Worm (Caenorhabditis elegans) whole organism, young adult: ENCODE results near the gene str-118.
A peak's percentile ranks its signal among the peaks of the same experiment; 100 is the strongest.

Experiments
- C06A6.2 ChIP-seq: fragments of 200-800 bp; sonication (Bioruptor generic); conservative IDR thresholded peaks from 2 replicates; pipeline ENCODE4 v1.3.6; 2022; ENCODE audit warnings: missing genetic modification characterization, missing compliant biosample characterization
- D2030.7 ChIP-seq: fragments of 200-800 bp; sonication (Bioruptor generic); IDR thresholded peaks from 2 replicates; pipeline ENCODE4 v1.3.6; 2022; ENCODE audit warnings: missing genetic modification reagents, missing genetic modification characterization, missing compliant biosample characterization
- F57A8.1 ChIP-seq: fragments of 200-800 bp; sonication (Bioruptor generic); optimal IDR thresholded peaks from 2 replicates; lab custom pipeline; 2018; ENCODE audit warnings: mild to moderate bottlenecking, missing genetic modification characterization, moderate library complexity, missing compliant biosample characterization
- F57C9.4 ChIP-seq: sonication (generic microtip); optimal IDR thresholded peaks from 2 replicates; lab custom pipeline; 2017; ENCODE audit warnings: mild to moderate bottlenecking, missing genetic modification characterization, missing compliant biosample characterization
- K11D2.4 ChIP-seq: fragments of 200-800 bp; sonication (Bioruptor generic); IDR thresholded peaks from 2 replicates; pipeline ENCODE4 v1.3.6; 2022; ENCODE audit warnings: missing genetic modification reagents, missing genetic modification characterization, missing compliant biosample characterization
- K12H6.12 ChIP-seq: fragments of 200-800 bp; sonication (Bioruptor generic); optimal IDR thresholded peaks from 2 replicates; lab custom pipeline; 2018; ENCODE audit warnings: mild to moderate bottlenecking, missing genetic modification characterization, missing compliant biosample characterization
- T07F8.4 ChIP-seq: sonication (generic microtip); optimal IDR thresholded peaks from 2 replicates; lab custom pipeline; 2016; ENCODE audit warnings: mild to moderate bottlenecking, missing genetic modification characterization, moderate library complexity, missing compliant biosample characterization
- Y67H2A.10 ChIP-seq: fragments of 200-800 bp; sonication (Bioruptor generic); conservative IDR thresholded peaks from 2 replicates; pipeline ENCODE4 v1.3.6; 2022; ENCODE audit warnings: missing genetic modification reagents, missing genetic modification characterization, missing compliant biosample characterization
- ama-1 ChIP-seq, 3 experiments: fragments of 150-350 bp in 1 of 3; sonication (generic microtip) in 2 of 3; optimal IDR thresholded peaks; 2 replicates each; lab custom pipeline; 2014 to 2018; ENCODE audit warnings: missing biosample characterization in 2 of 3, missing genetic modification characterization in 2 of 3, missing genetic modification reagents in 2 of 3
- attf-3 ChIP-seq: fragments of 200-800 bp; sonication (Bioruptor generic); conservative IDR thresholded peaks from 2 replicates; pipeline ENCODE4 v1.3.6; 2022; ENCODE audit warnings: missing genetic modification reagents, missing genetic modification characterization, missing compliant biosample characterization
- bed-1 ChIP-seq: fragments of 200-800 bp; sonication (Bioruptor generic); IDR thresholded peaks from 2 replicates; pipeline ENCODE4 v1.3.6; 2022; ENCODE audit warnings: missing genetic modification reagents, missing genetic modification characterization, missing compliant biosample characterization
- bed-2 ChIP-seq: fragments of 200-800 bp; sonication (Bioruptor generic); IDR thresholded peaks from 2 replicates; pipeline ENCODE4 v1.3.6; 2022; ENCODE audit warnings: missing genetic modification reagents, missing genetic modification characterization, missing compliant biosample characterization
- ccch-3 ChIP-seq: fragments of 200-800 bp; sonication (Bioruptor generic); optimal IDR thresholded peaks from 2 replicates; lab custom pipeline; 2018; ENCODE audit warnings: mild to moderate bottlenecking, missing genetic modification characterization, missing compliant biosample characterization
- ceh-100 ChIP-seq: fragments of 200-800 bp; sonication (Bioruptor generic); IDR thresholded peaks from 2 replicates; pipeline ENCODE4 v1.3.6; 2022; ENCODE audit warnings: missing genetic modification reagents, missing genetic modification characterization, missing compliant biosample characterization
- ceh-27 ChIP-seq: fragments of 200-800 bp; sonication (Bioruptor generic); optimal IDR thresholded peaks from 2 replicates; lab custom pipeline; 2018; ENCODE audit warnings: mild to moderate bottlenecking, missing genetic modification characterization, moderate library complexity, missing compliant biosample characterization
- ceh-91 ChIP-seq: fragments of 200-800 bp; sonication (Bioruptor generic); IDR thresholded peaks from 2 replicates; pipeline ENCODE4 v1.3.6; 2022; ENCODE audit warnings: missing genetic modification reagents, missing genetic modification characterization, missing compliant biosample characterization
- die-1 ChIP-seq: sonication (generic microtip); optimal IDR thresholded peaks from 2 replicates; lab custom pipeline; 2016; ENCODE audit warnings: missing genotype, mild to moderate bottlenecking, missing genetic modification characterization, missing compliant biosample characterization
- dpff-1 ChIP-seq: sonication (generic microtip); optimal IDR thresholded peaks from 2 replicates; lab custom pipeline; 2017; ENCODE audit warnings: mild to moderate bottlenecking, missing genetic modification characterization, missing compliant biosample characterization
- fkh-3 ChIP-seq: sonication (generic microtip); optimal IDR thresholded peaks from 2 replicates; lab custom pipeline; 2016; ENCODE audit warnings: mild to moderate bottlenecking, missing genetic modification characterization, missing compliant biosample characterization
- him-1 ChIP-seq: sonication (generic microtip); optimal IDR thresholded peaks from 2 replicates; lab custom pipeline; 2016; ENCODE audit warnings: missing genotype, missing genetic modification reagents, missing genetic modification characterization, missing compliant biosample characterization
- hmg-1.2 ChIP-seq: fragments of 200-800 bp; sonication (Bioruptor generic); IDR thresholded peaks from 2 replicates; pipeline ENCODE4 v1.3.6; 2022; ENCODE audit warnings: missing genetic modification reagents, missing genetic modification characterization, missing compliant biosample characterization
- hsf-1 ChIP-seq: fragments of 200-800 bp; sonication (Bioruptor generic); IDR thresholded peaks from 2 replicates; pipeline ENCODE4 v1.3.6; 2022; ENCODE audit warnings: missing genetic modification reagents, missing genetic modification characterization, missing compliant biosample characterization
- lag-1 ChIP-seq: fragments of 200-800 bp; sonication (Bioruptor generic); IDR thresholded peaks from 2 replicates; pipeline ENCODE4 v1.3.6; 2022; ENCODE audit warnings: missing genetic modification reagents, missing genetic modification characterization, missing compliant biosample characterization
- let-607 ChIP-seq, 2 experiments: fragments of 200-800 bp in 1 of 2; sonication (Bioruptor generic) in 1 of 2; sonication (generic microtip) in 1 of 2; optimal IDR thresholded peaks; 2 replicates each; lab custom pipeline; 2016 to 2018; ENCODE audit warnings: mild to moderate bottlenecking in 2 of 2, missing compliant biosample characterization in 2 of 2, missing genetic modification characterization in 2 of 2, moderate library complexity in 2 of 2, missing genotype in 1 of 2
- lin-35 ChIP-seq, 3 experiments: fragments of 150-350 bp in 2 of 3; sonication (generic microtip) in 1 of 3; optimal IDR thresholded peaks; 2 replicates each; lab custom pipeline; 2014 to 2018; ENCODE audit warnings: missing biosample characterization in 3 of 3, missing genetic modification characterization in 3 of 3, missing genetic modification reagents in 3 of 3
- lin-40 ChIP-seq: sonication (generic microtip); optimal IDR thresholded peaks from 2 replicates; lab custom pipeline; 2016; ENCODE audit warnings: missing genetic modification characterization, mild to moderate bottlenecking, missing compliant biosample characterization, missing genotype, missing genetic modification reagents
- lin-54 ChIP-seq: fragments of 200-800 bp; sonication (Bioruptor generic); optimal IDR thresholded peaks from 2 replicates; lab custom pipeline; 2018; ENCODE audit warnings: mild to moderate bottlenecking, missing genetic modification characterization, missing compliant biosample characterization
- madf-10 ChIP-seq: sonication (generic microtip); optimal IDR thresholded peaks from 2 replicates; lab custom pipeline; 2016; ENCODE audit warnings: mild to moderate bottlenecking, missing genetic modification characterization, missing compliant biosample characterization
- madf-3 ChIP-seq: fragments of 200-800 bp; sonication (Bioruptor generic); IDR thresholded peaks from 2 replicates; pipeline ENCODE4 v1.3.6; 2022; ENCODE audit warnings: missing genetic modification reagents, missing genetic modification characterization, missing compliant biosample characterization
- madf-8 ChIP-seq: fragments of 200-800 bp; sonication (Bioruptor generic); conservative IDR thresholded peaks from 2 replicates; pipeline ENCODE4 v1.3.6; 2022; ENCODE audit warnings: missing genetic modification reagents, missing genetic modification characterization, missing compliant biosample characterization
- mxl-1 ChIP-seq: sonication (generic microtip); optimal IDR thresholded peaks from 2 replicates; lab custom pipeline; 2016; ENCODE audit warnings: missing genetic modification characterization, missing compliant biosample characterization
- nfya-1 ChIP-seq: sonication (generic microtip); optimal IDR thresholded peaks from 2 replicates; lab custom pipeline; 2017; ENCODE audit warnings: antibody characterized with exemption, missing compliant biosample characterization, missing genetic modification characterization, borderline replicate concordance; ENCODE audit not compliant: insufficient read depth
- nfyb-1 ChIP-seq: fragments of 200-800 bp; sonication (Bioruptor generic); IDR thresholded peaks from 2 replicates; pipeline ENCODE4 v1.3.6; 2022; ENCODE audit warnings: missing genetic modification reagents, missing genetic modification characterization, missing compliant biosample characterization
- nhr-90 ChIP-seq: sonication (generic microtip); optimal IDR thresholded peaks from 2 replicates; lab custom pipeline; 2016; ENCODE audit warnings: missing genotype, mild to moderate bottlenecking, missing genetic modification characterization, missing compliant biosample characterization
- rec-8 ChIP-seq, 2 experiments: sonication (generic microtip); optimal IDR thresholded peaks; 2 replicates each; lab custom pipeline; 2016; ENCODE audit warnings: mild to moderate bottlenecking in 2 of 2, missing genetic modification characterization in 2 of 2, missing genetic modification reagents in 2 of 2, missing genotype in 2 of 2, missing biosample characterization in 1 of 2, missing compliant biosample characterization in 1 of 2, moderate library complexity in 1 of 2
- sptf-2 ChIP-seq: fragments of 200-800 bp; sonication (Bioruptor generic); optimal IDR thresholded peaks from 2 replicates; lab custom pipeline; 2018; ENCODE audit warnings: mild to moderate bottlenecking, missing genetic modification characterization, missing compliant biosample characterization
- tbp1 ChIP-seq: fragments of 200-800 bp; sonication (Bioruptor generic); optimal IDR thresholded peaks from 2 replicates; lab custom pipeline; 2018; ENCODE audit warnings: mild to moderate bottlenecking, missing genetic modification characterization, missing compliant biosample characterization
- tlf-1 ChIP-seq: fragments of 200-800 bp; sonication (Bioruptor generic); optimal IDR thresholded peaks from 2 replicates; lab custom pipeline; 2018; ENCODE audit warnings: mild to moderate bottlenecking, missing genetic modification characterization, missing compliant biosample characterization
- unc-62 ChIP-seq: fragments of 150-350 bp; optimal IDR thresholded peaks from 2 replicates; lab custom pipeline; 2014; ENCODE audit warnings: missing biosample characterization, missing genetic modification reagents, missing genetic modification characterization
- zfh-2 ChIP-seq: fragments of 200-800 bp; sonication (Bioruptor generic); conservative IDR thresholded peaks from 2 replicates; pipeline ENCODE4 v1.3.6; 2022; ENCODE audit warnings: missing genetic modification reagents, missing genetic modification characterization, missing compliant biosample characterization
- zim-3 ChIP-seq: sonication (generic microtip); optimal IDR thresholded peaks from 2 replicates; lab custom pipeline; 2017; ENCODE audit warnings: mild to moderate bottlenecking, missing genetic modification characterization, moderate library complexity, missing compliant biosample characterization
- ztf-18 ChIP-seq: sonication (generic microtip); optimal IDR thresholded peaks from 2 replicates; lab custom pipeline; 2016; ENCODE audit warnings: missing genotype, mild to moderate bottlenecking, missing genetic modification characterization, missing compliant biosample characterization
- ztf-25 ChIP-seq: fragments of 200-800 bp; sonication (Bioruptor generic); IDR thresholded peaks from 2 replicates; pipeline ENCODE4 v1.3.6; 2022; ENCODE audit warnings: missing genetic modification reagents, missing genetic modification characterization, missing compliant biosample characterization
- ztf-26 ChIP-seq: sonication (generic microtip); optimal IDR thresholded peaks from 2 replicates; lab custom pipeline; 2017; ENCODE audit warnings: missing genetic modification characterization, missing compliant biosample characterization
- ztf-28 ChIP-seq: fragments of 200-800 bp; sonication (Bioruptor generic); IDR thresholded peaks from 2 replicates; pipeline ENCODE4 v1.3.6; 2022; ENCODE audit warnings: missing genetic modification reagents, missing genetic modification characterization, missing compliant biosample characterization
- ztf-6 ChIP-seq: fragments of 200-800 bp; sonication (Bioruptor generic); IDR thresholded peaks from 2 replicates; pipeline ENCODE4 v1.3.6; 2022; ENCODE audit warnings: missing genetic modification reagents, missing genetic modification characterization, missing compliant biosample characterization

The str-118 gene

ce11 chrV:10037040-10037439 is 14.9 kb upstream of the str-118 start, which contains the start of gene F57A8.1 (continued):
- TF ChIP-seq bed-1 (GFP tag; lab: Robert Waterston, UW): no peak

- peak; percentile 49 for TF ChIP-seq K12H6.12
- no peak for TF ChIP-seq ceh-100
- TF ChIP-seq madf-10 (tag; lab: Kevin White, UChicago): peak; percentile 47
- no peak for TF ChIP-seq F57A8.1 (GFP tag; lab: Kevin White, UChicago)
- no peak for TF ChIP-seq madf-8 (GFP tag; lab: Robert Waterston, UW)
- peak in 1 of 3 experiments; percentile 28 for TF ChIP-seq lin-35 (GFP tag; optimal IDR thresholded peaks at IDR 0.05; lab: Kevin White, UChicago)
- no peak for TF ChIP-seq Y67H2A.10 (GFP tag; lab: Robert Waterston, UW)
- TF ChIP-seq hsf-1: no peak
- TF ChIP-seq tlf-1 (GFP tag; lab: Kevin White, UChicago): no peak
- TF ChIP-seq tbp1 (GFP tag; lab: Kevin White, UChicago): peak; percentile 33
- TF ChIP-seq him-1 (tag; lab: Kevin White, UChicago): no peak
- TF ChIP-seq C06A6.2 (GFP tag; lab: Robert Waterston, UW): 0 out of 2 replicates have a peak, but pooled peaks have one; percentile 15
- no peak for TF ChIP-seq ztf-25 (GFP tag; lab: Robert Waterston, UW)
- TF ChIP-seq ccch-3 (GFP tag; lab: Kevin White, UChicago): no peak
- TF ChIP-seq zfh-2 (GFP tag; lab: Robert Waterston, UW): peak; percentile 79
- no peak for TF ChIP-seq dpff-1 (tag; lab: Kevin White, UChicago)
- no peak for TF ChIP-seq fkh-3 (tag; lab: Kevin White, UChicago)
- peak; percentile 13 for TF ChIP-seq sptf-2 (GFP tag; lab: Kevin White, UChicago)
- 0 out of 2 replicates have a peak, but pooled peaks have one; percentile 55 for TF ChIP-seq nfyb-1 (GFP tag; lab: Robert Waterston, UW)
- TF ChIP-seq bed-2 (GFP tag; lab: Robert Waterston, UW): no peak
- TF ChIP-seq ztf-6 (GFP tag; lab: Robert Waterston, UW): no peak
- TF ChIP-seq mxl-1 (tag; lab: Kevin White, UChicago): no peak
- peak; percentile 55 for TF ChIP-seq lin-40 (tag; lab: Kevin White, UChicago)
- no peak for TF ChIP-seq ama-1 (optimal IDR thresholded peaks at IDR 0.05; lab: Kevin White, UChicago)
- TF ChIP-seq ama-1 (GFP tag; optimal IDR thresholded peaks at IDR 0.05; lab: Kevin White, UChicago): no peak
- no peak for TF ChIP-seq zim-3
- TF ChIP-seq ztf-26: peak; percentile 54
- TF ChIP-seq unc-62 (GFP tag; lab: Kevin White, UChicago): no peak
- TF ChIP-seq F57C9.4 (tag; lab: Kevin White, UChicago): no peak
- peak; percentile 19 for TF ChIP-seq ztf-18 (tag; lab: Kevin White, UChicago)
- TF ChIP-seq rec-8 (tag; optimal IDR thresholded peaks at IDR 0.05; lab: Kevin White, UChicago): no peak
- TF ChIP-seq attf-3 (GFP tag; lab: Robert Waterston, UW): 0 out of 2 replicates have a peak, but pooled peaks have one; percentile 22
- no peak for TF ChIP-seq lag-1
- TF ChIP-seq let-607 (tag; optimal IDR thresholded peaks at IDR 0.05; lab: Kevin White, UChicago): peak in 1 of 2 experiments; percentile 27
- no peak for TF ChIP-seq ztf-28 (GFP tag; lab: Robert Waterston, UW)
- TF ChIP-seq hmg-1.2 (GFP tag; lab: Robert Waterston, UW): peak; percentile 83
- TF ChIP-seq madf-3 (GFP tag; lab: Robert Waterston, UW): no peak
- no peak for TF ChIP-seq T07F8.4 (tag; lab: Kevin White, UChicago)
- peak; percentile 36 for TF ChIP-seq lin-54 (GFP tag; lab: Kevin White, UChicago)
- no peak for TF ChIP-seq nhr-90 (tag; lab: Kevin White, UChicago)
- TF ChIP-seq K11D2.4 (GFP tag; lab: Robert Waterston, UW): 0 out of 2 replicates have a peak, but pooled peaks have one; percentile 33
- no peak for TF ChIP-seq nfya-1 (tag; lab: Kevin White, UChicago)
- TF ChIP-seq D2030.7 (GFP tag; lab: Robert Waterston, UW): no peak
- no peak for TF ChIP-seq ceh-91
- TF ChIP-seq ceh-27 (GFP tag; lab: Kevin White, UChicago): peak; percentile 48
- TF ChIP-seq die-1 (tag; lab: Kevin White, UChicago): no peak
Observed at ce11 chrV:10039837-10040236, 12.1 kb upstream of the str-118 start.
